Worm (Caenorhabditis elegans) whole organism, L1 larva: ENCODE results near the gene K11H12.10.
A peak's percentile ranks its signal among the peaks of the same experiment; 100 is the strongest.

Experiments used
- nhr-76 ChIP-seq: sonication (generic microtip); optimal IDR thresholded peaks from 2 replicates; lab custom pipeline; 2017; ENCODE audit warnings: missing biosample characterization, missing genetic modification characterization
- pax-3 ChIP-seq: fragments of 200-800 bp; sonication (Bioruptor generic); optimal IDR thresholded peaks from 2 replicates; lab custom pipeline; 2018; ENCODE audit warnings: mild to moderate bottlenecking, missing genetic modification characterization, moderate library complexity, missing compliant biosample characterization

ce11 chrIV:648362-648761 lies 27.5 kb upstream of the K11H12.10 start:
- peak; percentile 39 for TF ChIP-seq pax-3
- TF ChIP-seq nhr-76 (tag; lab: Kevin White, UChicago), result no peak
